Fruit fly (Drosophila melanogaster) whole organism, embryonic: Measurements from ENCODE around the gene Acp29AB.

Source experiments
- Atf-2 ChIP-seq: fragments of 200-800 bp; sonication (Bioruptor generic); optimal IDR thresholded peaks from 2 replicates; lab custom pipeline; 2016; ENCODE audit warnings: missing biosample characterization, missing genetic modification characterization
- Atf6 ChIP-seq: fragments of 200-800 bp; sonication (Bioruptor generic); IDR thresholded peaks from 2 replicates; pipeline ENCODE4 v1.3.6; 2022; ENCODE audit warnings: missing biosample characterization, missing genetic modification characterization
- Bgb ChIP-seq: fragments of 200-800 bp; sonication (Bioruptor generic); IDR thresholded peaks from 2 replicates; pipeline ENCODE4 v1.3.6; 2022; ENCODE audit warnings: missing biosample characterization, missing genetic modification characterization; ENCODE audit not compliant: partially characterized antibody
- CG10209 ChIP-seq: fragments of 200-800 bp; sonication (Bioruptor generic); optimal IDR thresholded peaks from 3 replicates; lab custom pipeline; 2017; ENCODE audit warnings: missing biosample characterization, mild to moderate bottlenecking, missing genetic modification characterization, missing genetic modification reagents
- CG10431 ChIP-seq: fragments of 200-800 bp; sonication (Bioruptor generic); optimal IDR thresholded peaks from 3 replicates; lab custom pipeline; 2018; ENCODE audit warnings: missing biosample characterization, mild to moderate bottlenecking, missing genetic modification characterization
- CG11085 ChIP-seq: fragments of 200-800 bp; sonication (Bioruptor generic); IDR thresholded peaks from 2 replicates; pipeline ENCODE4 v1.3.6; 2022; ENCODE audit warnings: missing biosample characterization, missing genetic modification characterization
- CG12155 ChIP-seq: fragments of 200-800 bp; sonication (Bioruptor generic); optimal IDR thresholded peaks from 3 replicates; lab custom pipeline; 2016; ENCODE audit warnings: missing biosample characterization, missing genetic modification characterization
- CG13894 ChIP-seq: fragments of 200-800 bp; sonication (Bioruptor generic); optimal IDR thresholded peaks from 3 replicates; lab custom pipeline; 2018; ENCODE audit warnings: missing biosample characterization, mild to moderate bottlenecking, missing genetic modification characterization, moderate library complexity
- CG15011 ChIP-seq: fragments of 200-800 bp; sonication (Bioruptor generic); optimal IDR thresholded peaks from 3 replicates; lab custom pipeline; 2018; ENCODE audit warnings: missing biosample characterization, mild to moderate bottlenecking, missing genetic modification characterization
- CG15696 ChIP-seq: fragments of 200-800 bp; sonication (Bioruptor generic); optimal IDR thresholded peaks from 2 replicates; lab custom pipeline; 2019; ENCODE audit warnings: missing biosample characterization, mild to moderate bottlenecking, missing genetic modification characterization, moderate library complexity
- CG17328 ChIP-seq: fragments of 200-800 bp; sonication (Bioruptor generic); IDR thresholded peaks from 2 replicates; pipeline ENCODE4 v1.3.6; 2022; ENCODE audit warnings: missing biosample characterization, missing genetic modification characterization
- CG17612 ChIP-seq: fragments of 200-800 bp; sonication (Bioruptor generic); IDR thresholded peaks from 2 replicates; pipeline ENCODE4 v1.3.6; 2022; ENCODE audit warnings: missing biosample characterization, missing genetic modification characterization
- CG18011 ChIP-seq: fragments of 200-800 bp; sonication (Bioruptor generic); optimal IDR thresholded peaks from 2 replicates; lab custom pipeline; 2017; ENCODE audit warnings: missing biosample characterization, missing genetic modification characterization, mild to moderate bottlenecking, moderate library complexity, missing genotype
- CG2120 ChIP-seq: fragments of 200-800 bp; sonication (Bioruptor generic); optimal IDR thresholded peaks from 3 replicates; lab custom pipeline; 2016; ENCODE audit warnings: missing biosample characterization, missing genetic modification characterization
- CG5180 ChIP-seq: fragments of 200-800 bp; sonication (Bioruptor generic); optimal IDR thresholded peaks from 3 replicates; lab custom pipeline; 2017; ENCODE audit warnings: missing biosample characterization, missing genetic modification characterization, mild to moderate bottlenecking, moderate library complexity, missing genetic modification reagents
- CG6813 ChIP-seq: fragments of 200-800 bp; sonication (Bioruptor generic); optimal IDR thresholded peaks from 2 replicates; lab custom pipeline; 2017; ENCODE audit warnings: missing biosample characterization, missing genetic modification characterization, mild to moderate bottlenecking, moderate library complexity, missing genetic modification reagents
- CG9437 ChIP-seq: fragments of 200-800 bp; sonication (Bioruptor generic); optimal IDR thresholded peaks from 2 replicates; lab custom pipeline; 2018; ENCODE audit warnings: missing biosample characterization, mild to moderate bottlenecking, missing genetic modification characterization
- CG9932 ChIP-seq: fragments of 200-800 bp; sonication (Bioruptor generic); IDR thresholded peaks from 2 replicates; pipeline ENCODE4 v1.3.6; 2022; ENCODE audit warnings: missing biosample characterization, missing genetic modification characterization
- CHES-1-like ChIP-seq: fragments of 200-800 bp; sonication (Bioruptor generic); optimal IDR thresholded peaks from 2 replicates; lab custom pipeline; 2016; ENCODE audit warnings: missing biosample characterization, missing genetic modification characterization
- Dip2 ChIP-seq: fragments of 200-800 bp; sonication (Bioruptor generic); IDR thresholded peaks from 2 replicates; pipeline ENCODE4 v1.3.6; 2022; ENCODE audit warnings: missing biosample characterization, missing genetic modification characterization
- Fer2 ChIP-seq: fragments of 200-800 bp; sonication (Bioruptor generic); optimal IDR thresholded peaks from 2 replicates; lab custom pipeline; 2018; ENCODE audit warnings: missing biosample characterization, mild to moderate bottlenecking, missing genetic modification characterization, moderate library complexity
- Meics ChIP-seq: fragments of 200-800 bp; sonication (Bioruptor generic); optimal IDR thresholded peaks from 2 replicates; lab custom pipeline; 2017; ENCODE audit warnings: missing biosample characterization, mild to moderate bottlenecking, missing genetic modification characterization
- NC2β ChIP-seq: fragments of 200-800 bp; sonication (Bioruptor generic); optimal IDR thresholded peaks from 2 replicates; lab custom pipeline; 2016; ENCODE audit warnings: missing biosample characterization, missing genetic modification characterization
- NK7.1 ChIP-seq: fragments of 200-800 bp; sonication (Bioruptor generic); optimal IDR thresholded peaks from 3 replicates; lab custom pipeline; 2016; ENCODE audit warnings: missing biosample characterization, missing genetic modification characterization
- Scr ChIP-seq: fragments of 200-800 bp; sonication (Bioruptor generic); IDR thresholded peaks from 2 replicates; pipeline ENCODE4 v1.3.6; 2022; ENCODE audit warnings: missing biosample characterization, missing genetic modification characterization; ENCODE audit not compliant: partially characterized antibody
- Sry-δ ChIP-seq: fragments of 200-800 bp; sonication (Bioruptor generic); optimal IDR thresholded peaks from 2 replicates; lab custom pipeline; 2016; ENCODE audit warnings: missing biosample characterization, missing genetic modification characterization
- Tbp ChIP-seq: fragments of >200 bp; optimal IDR thresholded peaks from 2 replicates; lab custom pipeline; 2018; ENCODE audit warnings: missing biosample characterization, missing genetic modification characterization
- cad ChIP-seq: fragments of >200 bp; optimal IDR thresholded peaks from 2 replicates; lab custom pipeline; 2017; ENCODE audit warnings: missing biosample characterization, missing genetic modification characterization
- cas ChIP-seq: fragments of 200-800 bp; sonication (Bioruptor generic); IDR thresholded peaks from 2 replicates; pipeline ENCODE4 v1.3.6; 2022; ENCODE audit warnings: missing biosample characterization, missing genetic modification characterization
- caup ChIP-seq: fragments of 200-800 bp; sonication (Bioruptor generic); optimal IDR thresholded peaks from 3 replicates; lab custom pipeline; 2017; ENCODE audit warnings: missing biosample characterization, mild to moderate bottlenecking, missing genetic modification characterization, moderate library complexity; ENCODE audit not compliant: severe bottlenecking
- chn ChIP-seq: fragments of 200-800 bp; sonication (Bioruptor generic); optimal IDR thresholded peaks from 2 replicates; lab custom pipeline; 2016; ENCODE audit warnings: missing biosample characterization, missing genetic modification characterization
- cwo ChIP-seq: fragments of 200-800 bp; sonication (Bioruptor generic); optimal IDR thresholded peaks from 3 replicates; lab custom pipeline; 2017; ENCODE audit warnings: missing biosample characterization, missing genetic modification characterization, mild to moderate bottlenecking, moderate library complexity, missing genetic modification reagents
- h ChIP-seq: fragments of >200 bp; optimal IDR thresholded peaks from 2 replicates; lab custom pipeline; 2017
- hbn ChIP-seq: fragments of 200-800 bp; sonication (Bioruptor generic); IDR thresholded peaks from 2 replicates; pipeline ENCODE4 v1.3.6; 2022; ENCODE audit warnings: missing biosample characterization, missing genetic modification characterization; ENCODE audit not compliant: partially characterized antibody
- ind ChIP-seq: fragments of 200-800 bp; sonication (Bioruptor generic); optimal IDR thresholded peaks from 3 replicates; lab custom pipeline; 2016; ENCODE audit warnings: missing biosample characterization, missing genetic modification characterization
- lbe ChIP-seq: fragments of 200-800 bp; sonication (Bioruptor generic); optimal IDR thresholded peaks from 2 replicates; lab custom pipeline; 2016; ENCODE audit warnings: missing biosample characterization, mild to moderate bottlenecking, missing genetic modification characterization
- luna ChIP-seq: fragments of 200-800 bp; sonication (Bioruptor generic); optimal IDR thresholded peaks from 2 replicates; lab custom pipeline; 2016; ENCODE audit warnings: missing biosample characterization, missing genetic modification characterization
- nerfin-2 ChIP-seq: fragments of 200-800 bp; sonication (Bioruptor generic); IDR thresholded peaks from 2 replicates; pipeline ENCODE4 v1.3.6; 2022; ENCODE audit warnings: missing biosample characterization, missing genetic modification characterization; ENCODE audit not compliant: partially characterized antibody
- p53 ChIP-seq: fragments of 200-800 bp; sonication (Bioruptor generic); optimal IDR thresholded peaks from 2 replicates; lab custom pipeline; 2016; ENCODE audit warnings: missing biosample characterization, missing genetic modification characterization
- prd ChIP-seq, 3 experiments: fragments of >200 bp in 2 of 3; fragments of 200-800 bp in 1 of 3; sonication (Bioruptor generic) in 1 of 3; optimal IDR thresholded peaks in 2 of 3; IDR thresholded peaks in 1 of 3; 2 replicates in 2 of 3; 3 replicates in 1 of 3; pipeline versions ENCODE4 v1.3.6 to Lab custom; 2017 to 2022; ENCODE audit warnings: missing biosample characterization in 1 of 3, missing genetic modification characterization in 1 of 3
- psq ChIP-seq: fragments of 200-800 bp; sonication (Bioruptor generic); optimal IDR thresholded peaks from 2 replicates; lab custom pipeline; 2017; ENCODE audit warnings: missing biosample characterization, missing genetic modification characterization
- ranshi ChIP-seq: fragments of 200-800 bp; sonication (Bioruptor generic); IDR thresholded peaks from 2 replicates; pipeline ENCODE4 v1.3.6; 2022; ENCODE audit warnings: missing biosample characterization, missing genetic modification characterization
- ro ChIP-seq: fragments of 200-800 bp; sonication (Bioruptor generic); IDR thresholded peaks from 2 replicates; pipeline ENCODE4 v1.3.6; 2022; ENCODE audit warnings: missing biosample characterization, missing genetic modification characterization
- seq ChIP-seq: fragments of 200-800 bp; sonication (Bioruptor generic); IDR thresholded peaks from 2 replicates; pipeline ENCODE4 v1.3.6; 2022; ENCODE audit warnings: missing biosample characterization, missing genetic modification characterization
- shn ChIP-seq: fragments of 200-800 bp; sonication (Bioruptor generic); optimal IDR thresholded peaks from 3 replicates; lab custom pipeline; 2016; ENCODE audit warnings: missing biosample characterization, missing genetic modification characterization
- slou ChIP-seq: fragments of 200-800 bp; sonication (Bioruptor generic); optimal IDR thresholded peaks from 3 replicates; lab custom pipeline; 2016; ENCODE audit warnings: missing biosample characterization, missing genetic modification characterization
- tna ChIP-seq: fragments of 200-800 bp; sonication (Bioruptor generic); IDR thresholded peaks from 2 replicates; pipeline ENCODE4 v1.3.6; 2022; ENCODE audit warnings: missing biosample characterization, missing genetic modification characterization; ENCODE audit not compliant: partially characterized antibody
- vfl ChIP-seq: fragments of 200-800 bp; sonication (Bioruptor generic); optimal IDR thresholded peaks from 2 replicates; lab custom pipeline; 2016; ENCODE audit warnings: missing biosample characterization, missing genetic modification characterization
- wek ChIP-seq: fragments of 200-800 bp; sonication (Bioruptor generic); optimal IDR thresholded peaks from 3 replicates; lab custom pipeline; 2018; ENCODE audit warnings: missing biosample characterization, mild to moderate bottlenecking, missing genetic modification characterization, moderate library complexity
- z ChIP-seq: fragments of 200-800 bp; sonication (Bioruptor generic); IDR thresholded peaks from 3 replicates; pipeline ENCODE4 v1.3.6; 2022; ENCODE audit warnings: missing biosample characterization, missing genetic modification characterization

Gene Acp29AB

DNA sequence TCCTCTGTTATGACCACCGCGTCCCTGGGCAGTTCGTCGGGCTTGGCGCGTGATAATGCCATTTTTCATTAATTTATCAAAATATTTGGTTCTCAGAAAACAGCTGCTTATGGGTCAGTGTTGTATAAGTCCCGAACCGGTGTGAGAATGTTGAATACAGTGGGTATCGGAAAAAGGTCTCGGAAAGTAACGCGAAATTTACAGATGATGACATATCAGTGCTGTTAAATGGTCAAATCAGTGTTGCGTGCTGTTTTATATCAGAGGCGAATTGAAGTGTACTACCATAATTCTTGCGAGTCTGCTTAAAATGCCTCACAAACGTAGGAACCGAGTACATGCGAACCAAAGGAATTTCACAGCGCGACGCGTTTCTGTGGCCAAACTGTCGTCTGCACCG, 10.4 kb downstream of the Acp29AB start, which contains the start of the genes CG13392 and Rcd4 (continued):
- TF ChIP-seq CG18011 (GFP tag; lab: Kevin White, UChicago) (peak; percentile 54), lbe (GFP tag; lab: Kevin White, UChicago) (peak; percentile 84), ind (peak; percentile 68), h (lab: Kevin White, UChicago) (no peak), tna (GFP tag; lab: Robert Waterston, UW) (no peak), Atf-2 (GFP tag; lab: Kevin White, UChicago) (peak; percentile 31), Meics (GFP tag; lab: Kevin White, UChicago) (peak; percentile 62), Fer2 (tag; lab: Kevin White, UChicago) (peak; percentile 22), CG13894 (peak; percentile 80), CG5180 (no peak), Scr (GFP tag; lab: Robert Waterston, UW) (peak; percentile 64), seq (GFP tag; lab: Robert Waterston, UW) (no peak), psq (GFP tag; lab: Kevin White, UChicago) (peak; percentile 9), cwo (GFP tag; lab: Kevin White, UChicago) (no peak), shn (peak; percentile 71), nerfin-2 (GFP tag; lab: Robert Waterston, UW) (peak; percentile 58; the same call in 1 of the 2 replicates), wek (no peak), CG6813 (GFP tag; lab: Kevin White, UChicago) (peak; percentile 45), ro (GFP tag; lab: Robert Waterston, UW) (no peak), z (GFP tag; lab: Robert Waterston, UW) (no peak), NK7.1 (GFP tag; lab: Kevin White, UChicago) (peak; percentile 23), CG2120 (GFP tag; lab: Kevin White, UChicago) (peak; percentile 88), CG10209 (GFP tag; lab: Kevin White, UChicago) (peak; percentile 57), NC2β (GFP tag; lab: Kevin White, UChicago) (peak; percentile 64), CG17328 (GFP tag; lab: Robert Waterston, UW) (0 out of 2 replicates have a peak, but pooled peaks have one; percentile 18), Bgb (GFP tag; lab: Robert Waterston, UW) (peak; percentile 72), slou (GFP tag; lab: Kevin White, UChicago) (peak; percentile 10), prd (optimal IDR thresholded peaks at IDR 0.05; lab: Kevin White, UChicago) (no peak), prd (GFP tag; IDR thresholded peaks at IDR 0.05; lab: Robert Waterston, UW) (peak; percentile 53; the same call in 2 of the 3 replicates), hbn (GFP tag; lab: Robert Waterston, UW) (peak; percentile 53; the same call in 1 of the 2 replicates), CG9932 (peak; percentile 90), cas (GFP tag; lab: Robert Waterston, UW) (no peak), luna (peak; percentile 60), ranshi (GFP tag; lab: Robert Waterston, UW) (peak; percentile 67), CHES-1-like (GFP tag; lab: Kevin White, UChicago) (peak; percentile 79), chn (GFP tag; lab: Kevin White, UChicago) (peak; percentile 50), CG17612 (GFP tag; lab: Robert Waterston, UW) (no peak), cad (no peak), Tbp (GFP tag; lab: Kevin White, UChicago) (no peak), CG15011 (GFP tag; lab: Kevin White, UChicago) (no peak), CG9437 (GFP tag; lab: Kevin White, UChicago) (peak; percentile 34), caup (GFP tag; lab: Kevin White, UChicago) (peak; percentile 78), CG12155 (GFP tag; lab: Kevin White, UChicago) (peak; percentile 70), Atf6 (GFP tag; lab: Robert Waterston, UW) (no peak), CG11085 (GFP tag; lab: Robert Waterston, UW) (peak; percentile 61; the same call in 1 of the 2 replicates), vfl (peak; percentile 68), Dip2 (no peak), p53 (GFP tag; lab: Kevin White, UChicago) (peak; percentile 26), Sry-δ (GFP tag; lab: Kevin White, UChicago) (peak; percentile 73), CG10431 (peak; percentile 40), CG15696 (tag; lab: Kevin White, UChicago) (no peak)
